Worm (Caenorhabditis elegans) whole organism, early embryonic: ENCODE measurements around the gene fbxl-2.

Experiments
- aly-1 ChIP-seq: sonication (generic microtip); optimal IDR thresholded peaks from 2 replicates; lab custom pipeline; 2016; ENCODE audit warnings: missing genetic modification characterization, missing compliant biosample characterization
- ama-1 ChIP-seq: fragments of 150-350 bp; optimal IDR thresholded peaks from 2 replicates; lab custom pipeline; 2014
- ceh-13 ChIP-seq: fragments of 200-800 bp; sonication (Bioruptor generic); optimal IDR thresholded peaks from 2 replicates; lab custom pipeline; 2018; ENCODE audit warnings: mild to moderate bottlenecking, missing genetic modification characterization, missing compliant biosample characterization
- ceh-36 ChIP-seq: sonication (generic microtip); optimal IDR thresholded peaks from 2 replicates; lab custom pipeline; 2016; ENCODE audit warnings: missing genetic modification characterization, inconsistent platforms, missing compliant biosample characterization
- flt-1 ChIP-seq: fragments of 200-800 bp; sonication (Bioruptor generic); IDR thresholded peaks from 2 replicates; pipeline ENCODE4 v1.3.6; 2022; ENCODE audit warnings: missing genetic modification characterization, missing compliant biosample characterization
- hmbx-1 ChIP-seq: sonication (generic microtip); optimal IDR thresholded peaks from 2 replicates; lab custom pipeline; 2016; ENCODE audit warnings: mild to moderate bottlenecking, missing genetic modification characterization, missing compliant biosample characterization
- hmg-4 ChIP-seq: fragments of 200-800 bp; sonication (Bioruptor generic); optimal IDR thresholded peaks from 2 replicates; lab custom pipeline; 2018; ENCODE audit warnings: mild to moderate bottlenecking, missing genetic modification characterization, missing compliant biosample characterization
- hnd-1 ChIP-seq: sonication (generic microtip); optimal IDR thresholded peaks from 2 replicates; lab custom pipeline; 2016; ENCODE audit warnings: missing genetic modification characterization, missing compliant biosample characterization
- pes-1 ChIP-seq: fragments of 200-800 bp; sonication (Bioruptor generic); IDR thresholded peaks from 2 replicates; pipeline ENCODE4 v1.3.6; 2022; ENCODE audit warnings: missing genetic modification reagents, missing genetic modification characterization, missing compliant biosample characterization
- tbx-11 ChIP-seq: fragments of 200-800 bp; sonication (Bioruptor generic); IDR thresholded peaks from 2 replicates; pipeline ENCODE4 v1.3.6; 2022; ENCODE audit warnings: missing genetic modification characterization, missing compliant biosample characterization
- tra-4 ChIP-seq: sonication (generic microtip); optimal IDR thresholded peaks from 2 replicates; lab custom pipeline; 2017; ENCODE audit warnings: missing genetic modification characterization, missing compliant biosample characterization

DNA sequence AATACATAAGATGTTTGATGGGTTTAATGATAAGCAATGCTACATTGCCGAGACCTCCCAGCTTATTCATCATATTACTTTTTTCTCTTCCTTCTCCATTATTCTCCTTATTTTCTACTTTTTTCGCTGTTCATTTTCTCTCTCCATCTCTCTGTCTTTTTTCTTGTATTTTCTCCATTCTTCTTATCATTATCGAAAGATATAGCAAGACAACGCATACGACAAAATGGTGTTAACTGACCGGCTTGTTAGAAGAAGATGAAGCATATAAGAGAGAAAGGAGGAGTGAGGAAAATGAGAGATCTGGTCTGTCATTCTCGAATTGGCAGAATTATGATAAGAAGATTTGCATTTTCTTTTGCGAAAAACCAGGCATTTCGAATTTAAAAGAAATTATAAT, 9.8 kb downstream of the fbxl-2 start:
- TF ChIP-seq ceh-36 (tag; lab: Kevin White, UChicago): no peak
- no peak for TF ChIP-seq hnd-1 (tag; lab: Kevin White, UChicago)
- TF ChIP-seq aly-1 (tag; lab: Kevin White, UChicago): no peak
- no peak for TF ChIP-seq tbx-11 (GFP tag; lab: Robert Waterston, UW)
- TF ChIP-seq tra-4 (tag; lab: Kevin White, UChicago): no peak
- no peak for TF ChIP-seq ceh-13
- no peak for TF ChIP-seq ama-1 (lab: Kevin White, UChicago)
- TF ChIP-seq hmbx-1 (tag; lab: Kevin White, UChicago): no peak
- TF ChIP-seq pes-1 (GFP tag; lab: Robert Waterston, UW): no peak
- TF ChIP-seq flt-1 (GFP tag; lab: Robert Waterston, UW): no peak
- no peak for TF ChIP-seq hmg-4
